Fruit fly (Drosophila melanogaster) whole organism, embryonic: ENCODE measurements around the gene CG15262.

ENCODE experiments used
- Bteb2 ChIP-seq: fragments of 200-800 bp; sonication (Bioruptor generic); optimal IDR thresholded peaks from 2 replicates; lab custom pipeline; 2016; ENCODE audit warnings: missing biosample characterization, missing genetic modification characterization
- CG10209 ChIP-seq: fragments of 200-800 bp; sonication (Bioruptor generic); optimal IDR thresholded peaks from 3 replicates; lab custom pipeline; 2017; ENCODE audit warnings: missing biosample characterization, mild to moderate bottlenecking, missing genetic modification characterization, missing genetic modification reagents
- CG11247 ChIP-seq: fragments of 200-800 bp; sonication (Bioruptor generic); IDR thresholded peaks from 2 replicates; pipeline ENCODE4 v1.3.6; 2022; ENCODE audit warnings: missing biosample characterization, missing genetic modification characterization
- CG11398 ChIP-seq: fragments of 200-800 bp; sonication (Bioruptor generic); optimal IDR thresholded peaks from 2 replicates; lab custom pipeline; 2016; ENCODE audit warnings: missing biosample characterization, missing genetic modification characterization
- CG13775 ChIP-seq: fragments of 200-800 bp; sonication (Bioruptor generic); optimal IDR thresholded peaks from 3 replicates; lab custom pipeline; 2017; ENCODE audit warnings: missing biosample characterization, mild to moderate bottlenecking, missing genetic modification characterization
- CG14441 ChIP-seq: fragments of 200-800 bp; sonication (Bioruptor generic); IDR thresholded peaks from 2 replicates; pipeline ENCODE4 v1.3.6; 2022; ENCODE audit warnings: missing biosample characterization, missing genetic modification characterization
- CG14710 ChIP-seq: fragments of 200-800 bp; sonication (Bioruptor generic); optimal IDR thresholded peaks from 3 replicates; lab custom pipeline; 2019; ENCODE audit warnings: missing biosample characterization, mild to moderate bottlenecking, missing genetic modification characterization, moderate library complexity
- CG15479 ChIP-seq: fragments of 200-800 bp; sonication (Bioruptor generic); optimal IDR thresholded peaks from 3 replicates; lab custom pipeline; 2019; ENCODE audit warnings: missing biosample characterization, mild to moderate bottlenecking, missing genetic modification characterization, moderate library complexity
- CG15696 ChIP-seq: fragments of 200-800 bp; sonication (Bioruptor generic); optimal IDR thresholded peaks from 2 replicates; lab custom pipeline; 2019; ENCODE audit warnings: missing biosample characterization, mild to moderate bottlenecking, missing genetic modification characterization, moderate library complexity
- CG16863 ChIP-seq: fragments of 200-800 bp; sonication (Bioruptor generic); optimal IDR thresholded peaks from 3 replicates; lab custom pipeline; 2016; ENCODE audit warnings: missing biosample characterization, missing genetic modification characterization
- CG17912 ChIP-seq: fragments of 200-800 bp; sonication (Bioruptor generic); optimal IDR thresholded peaks from 2 replicates; lab custom pipeline; 2018; ENCODE audit warnings: missing biosample characterization, mild to moderate bottlenecking, missing genetic modification characterization
- CG18262 ChIP-seq: fragments of 200-800 bp; optimal IDR thresholded peaks from 3 replicates; lab custom pipeline; 2019; ENCODE audit warnings: missing biosample characterization, mild to moderate bottlenecking, missing genetic modification characterization, moderate library complexity
- CG31441 ChIP-seq: fragments of 200-800 bp; sonication (Bioruptor generic); IDR thresholded peaks from 2 replicates; pipeline ENCODE4 v1.3.6; 2022; ENCODE audit warnings: missing biosample characterization, missing genetic modification characterization
- CG32767 ChIP-seq: fragments of 200-800 bp; sonication (Bioruptor generic); IDR thresholded peaks from 2 replicates; pipeline ENCODE4 v1.3.6; 2022; ENCODE audit warnings: missing biosample characterization, missing genetic modification characterization
- CG4328 ChIP-seq: fragments of 200-800 bp; sonication (Bioruptor generic); optimal IDR thresholded peaks from 3 replicates; lab custom pipeline; 2017; ENCODE audit warnings: missing biosample characterization, missing genetic modification reagents, missing genetic modification characterization
- CG6272 ChIP-seq: fragments of 200-800 bp; sonication (Bioruptor generic); IDR thresholded peaks from 2 replicates; pipeline ENCODE4 v1.3.6; 2022; ENCODE audit warnings: missing biosample characterization, missing genetic modification characterization
- CG6689 ChIP-seq: fragments of 200-800 bp; sonication (Bioruptor generic); IDR thresholded peaks from 2 replicates; pipeline ENCODE4 v1.3.6; 2022; ENCODE audit warnings: missing biosample characterization, missing genetic modification characterization
- CG8290 ChIP-seq, 3 experiments: fragments of 200-800 bp; sonication (Bioruptor generic); optimal IDR thresholded peaks; 2 replicates each; lab custom pipeline; 2016 to 2019; ENCODE audit warnings: missing biosample characterization in 3 of 3, missing genetic modification characterization in 3 of 3, mild to moderate bottlenecking in 2 of 3, moderate library complexity in 1 of 3
- D ChIP-seq, 2 experiments: fragments of 200-800 bp in 1 of 2; fragments of >200 bp in 1 of 2; sonication (Bioruptor generic) in 1 of 2; optimal IDR thresholded peaks; 2 replicates in 1 of 2; 3 replicates in 1 of 2; lab custom pipeline; 2017; ENCODE audit warnings: mild to moderate bottlenecking in 1 of 2, missing biosample characterization in 1 of 2, missing genetic modification characterization in 1 of 2, missing genetic modification reagents in 1 of 2
- Dref ChIP-seq: fragments of 200-800 bp; sonication (Bioruptor generic); IDR thresholded peaks from 2 replicates; pipeline ENCODE4 v1.3.6; 2022; ENCODE audit warnings: missing biosample characterization, missing genetic modification characterization
- Hr3 ChIP-seq: fragments of 200-800 bp; sonication (Bioruptor generic); optimal IDR thresholded peaks from 3 replicates; lab custom pipeline; 2016; ENCODE audit warnings: missing biosample characterization, missing genetic modification characterization
- Nf-YB ChIP-seq: fragments of 200-800 bp; sonication (Bioruptor generic); optimal IDR thresholded peaks from 3 replicates; lab custom pipeline; 2019; ENCODE audit warnings: missing biosample characterization, mild to moderate bottlenecking, missing genetic modification characterization, moderate library complexity
- Sox102F ChIP-seq: fragments of 200-800 bp; sonication (Bioruptor generic); optimal IDR thresholded peaks from 2 replicates; lab custom pipeline; 2018; ENCODE audit warnings: missing biosample characterization, mild to moderate bottlenecking, missing genetic modification characterization, moderate library complexity
- Stat92E ChIP-seq, 3 experiments: fragments of >200 bp in 2 of 3; fragments of 200-800 bp in 1 of 3; sonication (Bioruptor generic) in 1 of 3; optimal IDR thresholded peaks; 2 replicates each; lab custom pipeline; 2017 to 2019; ENCODE audit warnings: missing biosample characterization in 3 of 3, missing genetic modification characterization in 3 of 3, mild to moderate bottlenecking in 1 of 3, moderate library complexity in 1 of 3
- Xrp1 ChIP-seq: fragments of 200-800 bp; sonication (Bioruptor generic); IDR thresholded peaks from 2 replicates; pipeline ENCODE4 v1.3.6; 2022; ENCODE audit warnings: missing biosample characterization, missing genetic modification characterization
- ac ChIP-seq: fragments of 200-800 bp; sonication (Bioruptor generic); optimal IDR thresholded peaks from 3 replicates; lab custom pipeline; 2017; ENCODE audit warnings: missing biosample characterization, mild to moderate bottlenecking, missing genetic modification characterization
- al ChIP-seq: fragments of 200-800 bp; sonication (Bioruptor generic); IDR thresholded peaks from 2 replicates; pipeline ENCODE4 v1.3.6; 2022; ENCODE audit warnings: missing biosample characterization, missing genetic modification characterization
- bowl ChIP-seq: fragments of 200-800 bp; sonication (Bioruptor generic); IDR thresholded peaks from 2 replicates; pipeline ENCODE4 v1.3.6; 2022; ENCODE audit warnings: missing biosample characterization, missing genetic modification characterization
- bsh ChIP-seq, 2 experiments: fragments of 200-800 bp; sonication (Bioruptor generic); optimal IDR thresholded peaks; 2 replicates each; lab custom pipeline; 2017 to 2018; ENCODE audit warnings: mild to moderate bottlenecking in 2 of 2, missing biosample characterization in 2 of 2, missing genetic modification characterization in 2 of 2, moderate library complexity in 1 of 2
- cad ChIP-seq: fragments of >200 bp; optimal IDR thresholded peaks from 2 replicates; lab custom pipeline; 2017; ENCODE audit warnings: missing biosample characterization, missing genetic modification characterization
- cg ChIP-seq: fragments of 200-800 bp; sonication (Bioruptor generic); optimal IDR thresholded peaks from 3 replicates; lab custom pipeline; 2019; ENCODE audit warnings: missing biosample characterization, mild to moderate bottlenecking, missing genetic modification characterization, moderate library complexity
- da ChIP-seq: fragments of 200-800 bp; sonication (Bioruptor generic); optimal IDR thresholded peaks from 2 replicates; lab custom pipeline; 2016; ENCODE audit warnings: missing biosample characterization, missing genetic modification characterization
- grau ChIP-seq: fragments of 200-800 bp; optimal IDR thresholded peaks from 3 replicates; lab custom pipeline; 2019; ENCODE audit warnings: missing biosample characterization, mild to moderate bottlenecking, missing genetic modification characterization, moderate library complexity
- gsb-n ChIP-seq: fragments of 200-800 bp; sonication (Bioruptor generic); optimal IDR thresholded peaks from 3 replicates; lab custom pipeline; 2018; ENCODE audit warnings: missing biosample characterization, mild to moderate bottlenecking, missing genetic modification characterization
- kni ChIP-seq: fragments of 200-800 bp; sonication (Bioruptor generic); optimal IDR thresholded peaks from 3 replicates; lab custom pipeline; 2017; ENCODE audit warnings: mild to moderate bottlenecking, missing biosample characterization, missing genetic modification reagents, missing genetic modification characterization
- oc ChIP-seq: fragments of 200-800 bp; sonication (Bioruptor generic); optimal IDR thresholded peaks from 2 replicates; lab custom pipeline; 2018; ENCODE audit warnings: missing biosample characterization, mild to moderate bottlenecking, missing genetic modification characterization, moderate library complexity
- sens ChIP-seq: fragments of 200-800 bp; sonication (Bioruptor generic); peaks from one replicate; lab custom pipeline; 2016; ENCODE audit warnings: missing biosample characterization, missing genetic modification characterization
- sens-2 ChIP-seq: fragments of 200-800 bp; sonication (Bioruptor generic); IDR thresholded peaks from 2 replicates; pipeline ENCODE4 v1.3.6; 2022; ENCODE audit warnings: missing biosample characterization, missing genetic modification characterization
- sug ChIP-seq: fragments of 200-800 bp; optimal IDR thresholded peaks from 2 replicates; lab custom pipeline; 2019; ENCODE audit warnings: missing biosample characterization, mild to moderate bottlenecking, missing genetic modification characterization, moderate library complexity
- tgo ChIP-seq: fragments of 200-800 bp; sonication (Bioruptor generic); IDR thresholded peaks from 3 replicates; pipeline ENCODE4 v1.3.6; 2022; ENCODE audit warnings: missing biosample characterization, missing genetic modification characterization
- tll ChIP-seq, 2 experiments: fragments of 200-800 bp in 1 of 2; fragments of >200 bp in 1 of 2; sonication (Bioruptor generic) in 1 of 2; optimal IDR thresholded peaks; 2 replicates each; lab custom pipeline; 2017 to 2019; ENCODE audit warnings: missing biosample characterization in 2 of 2, missing genetic modification characterization in 2 of 2, mild to moderate bottlenecking in 1 of 2, moderate library complexity in 1 of 2
- twi ChIP-seq: fragments of 200-800 bp; optimal IDR thresholded peaks from 2 replicates; lab custom pipeline; 2019; ENCODE audit warnings: missing biosample characterization, mild to moderate bottlenecking, missing genetic modification characterization, moderate library complexity
- usp ChIP-seq: fragments of >200 bp; optimal IDR thresholded peaks from 2 replicates; lab custom pipeline; 2017; ENCODE audit warnings: missing biosample characterization, missing genetic modification characterization
- zen ChIP-seq: fragments of 200-800 bp; sonication (Bioruptor generic); optimal IDR thresholded peaks from 3 replicates; lab custom pipeline; 2018; ENCODE audit warnings: missing biosample characterization, mild to moderate bottlenecking, missing genetic modification characterization, moderate library complexity

Gene CG15262

DNA sequence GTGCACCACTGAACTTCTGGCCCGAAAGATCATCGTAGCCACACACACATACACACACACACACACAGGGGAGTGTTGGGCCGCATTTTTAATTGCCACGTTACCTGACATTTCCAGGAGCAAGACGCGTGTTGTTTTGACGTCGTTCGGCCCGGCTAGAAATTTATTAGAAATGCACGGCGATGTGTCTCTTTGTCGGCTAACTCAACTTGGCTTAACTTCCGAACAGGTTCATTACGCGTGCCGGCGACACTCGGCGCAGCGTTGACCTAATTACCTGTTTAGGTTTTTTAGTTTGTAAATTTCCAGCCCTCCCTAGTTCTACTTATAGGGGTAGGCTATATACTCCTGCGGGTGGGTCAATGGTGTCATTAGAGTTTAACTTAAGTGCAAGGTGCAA is 22.3 kb downstream of the CG15262 start:
- TF ChIP-seq CG6689 (GFP tag; lab: Robert Waterston, UW) (no peak), tll (GFP tag; optimal IDR thresholded peaks at IDR 0.05; lab: Kevin White, UChicago) (peak in 1 of 2 experiments; percentile 97), CG32767 (no peak), da (no peak), CG11247 (GFP tag; lab: Robert Waterston, UW) (no peak), D (optimal IDR thresholded peaks at IDR 0.05; lab: Kevin White, UChicago) (peak; percentile 7), D (GFP tag; optimal IDR thresholded peaks at IDR 0.05; lab: Kevin White, UChicago) (no peak), sens (GFP tag; lab: Kevin White, UChicago) (no peak), cad (GFP tag; lab: Kevin White, UChicago) (peak; percentile 7), bowl (GFP tag; lab: Robert Waterston, UW) (no peak), grau (tag; lab: Kevin White, UChicago) (no peak), CG6272 (GFP tag; lab: Robert Waterston, UW) (no peak), CG17912 (no peak), al (GFP tag; lab: Robert Waterston, UW) (no peak), CG14441 (GFP tag; lab: Robert Waterston, UW) (no peak), sug (no peak), kni (GFP tag; lab: Kevin White, UChicago) (peak; percentile 62), cg (GFP tag; lab: Kevin White, UChicago) (peak; percentile 9), Bteb2 (GFP tag; lab: Kevin White, UChicago) (no peak), CG16863 (no peak), zen (tag; lab: Kevin White, UChicago) (peak; percentile 94), usp (GFP tag; lab: Kevin White, UChicago) (no peak), sens-2 (GFP tag; lab: Robert Waterston, UW) (no peak), Dref (no peak), CG11398 (GFP tag; lab: Kevin White, UChicago) (no peak), CG13775 (no peak), CG15479 (GFP tag; lab: Kevin White, UChicago) (peak; percentile 25), Hr3 (GFP tag; lab: Kevin White, UChicago) (no peak), oc (no peak)

DNA sequence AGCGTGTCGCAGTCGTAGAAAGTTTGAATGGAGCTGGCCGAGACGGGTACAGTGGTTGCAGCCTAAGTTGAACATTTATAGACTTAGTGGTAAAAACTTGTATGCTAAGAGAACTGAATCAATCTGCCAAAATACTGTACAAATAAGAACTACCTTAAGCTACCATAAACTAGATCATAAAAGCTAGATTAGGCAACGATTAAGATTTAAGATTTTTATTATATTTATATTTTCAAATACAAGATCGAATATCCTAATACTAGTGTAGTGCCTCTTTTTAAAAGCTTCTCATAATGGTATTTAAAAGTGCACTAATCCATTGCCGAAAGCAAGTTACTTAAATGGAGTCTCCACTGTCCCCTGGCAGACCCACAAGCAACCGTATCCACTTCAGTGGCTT is 23.8 kb downstream of the CG15262 start:
- TF ChIP-seq grau (tag; lab: Kevin White, UChicago) (peak; percentile 37), sens (GFP tag; lab: Kevin White, UChicago) (peak; percentile 2), kni (GFP tag; lab: Kevin White, UChicago) (no peak), Sox102F (GFP tag; lab: Kevin White, UChicago) (no peak)

DNA sequence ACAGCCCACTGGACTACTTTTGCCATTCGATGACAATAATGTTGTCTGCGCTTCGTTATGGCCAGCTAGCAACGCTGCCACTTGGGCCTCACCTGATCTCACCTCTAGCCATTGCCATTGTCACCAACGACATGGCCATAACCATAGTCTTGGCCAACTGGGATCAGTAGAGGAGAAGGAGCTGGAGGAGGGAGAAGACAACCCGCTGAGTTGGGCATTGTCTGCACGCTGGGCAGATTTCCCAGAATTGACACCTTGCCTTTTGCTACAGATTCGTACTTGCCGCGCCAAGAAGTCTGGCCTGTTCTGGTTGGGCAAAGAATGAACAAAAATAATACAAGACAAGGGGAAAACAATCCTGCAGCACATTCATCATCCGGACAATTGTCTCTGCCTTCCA is 25.6 kb downstream of the CG15262 start:
- peak; percentile 84 for TF ChIP-seq zen (tag; lab: Kevin White, UChicago)
- TF ChIP-seq Stat92E (GFP tag; optimal IDR thresholded peaks at IDR 0.05; lab: Kevin White, UChicago): peak in 1 of 3 experiments; percentile 4
- TF ChIP-seq Hr3 (GFP tag; lab: Kevin White, UChicago): no peak
- peak; percentile 95 for TF ChIP-seq D (optimal IDR thresholded peaks at IDR 0.05; lab: Kevin White, UChicago)
- TF ChIP-seq D (GFP tag; optimal IDR thresholded peaks at IDR 0.05; lab: Kevin White, UChicago): no peak

DNA sequence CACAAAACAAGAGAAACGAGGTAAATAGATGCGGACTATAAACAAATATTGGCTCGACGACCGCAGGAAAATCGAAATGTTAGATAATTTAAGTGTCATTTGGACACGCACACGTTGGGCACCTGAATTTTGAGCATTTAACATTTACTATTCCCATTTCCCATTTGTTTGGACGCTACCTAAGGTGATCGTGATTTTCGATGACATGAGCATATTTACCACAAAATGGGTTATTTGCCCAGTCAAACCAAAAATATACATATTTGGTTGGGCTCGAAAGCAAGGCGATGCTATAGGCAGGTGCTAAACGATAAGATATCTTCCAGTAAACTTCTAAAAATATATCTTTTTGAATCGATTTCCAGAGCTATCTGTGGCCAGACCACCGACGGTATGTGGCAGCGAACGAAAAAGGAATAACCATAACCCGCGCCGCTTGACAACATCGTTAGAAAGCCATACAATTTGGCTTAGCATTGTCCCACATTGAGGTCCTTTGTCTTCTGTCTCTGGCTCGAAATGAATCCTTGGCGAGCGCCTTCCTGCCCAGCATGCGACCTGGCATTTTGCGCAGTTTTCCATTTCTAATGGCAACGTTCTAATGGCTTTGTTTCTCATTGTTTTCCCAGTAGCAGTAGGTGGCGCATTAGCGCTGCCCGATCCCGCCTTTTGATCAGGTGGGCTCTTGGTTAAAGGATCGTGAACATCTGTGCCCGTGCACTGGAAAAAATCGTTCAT is 26.7 kb downstream of the CG15262 start:
- TF ChIP-seq CG8290 (GFP tag; optimal IDR thresholded peaks at IDR 0.05; lab: Kevin White, UChicago) (no peak), CG8290 (tag; optimal IDR thresholded peaks at IDR 0.05; lab: Kevin White, UChicago) (peak in 1 of 2 experiments; percentile 52), bsh (GFP tag; optimal IDR thresholded peaks at IDR 0.05; lab: Kevin White, UChicago) (no peak), CG10209 (GFP tag; lab: Kevin White, UChicago) (peak; percentile 27), gsb-n (tag; lab: Kevin White, UChicago) (peak; percentile 36), ac (GFP tag; lab: Kevin White, UChicago) (peak; percentile 91), CG4328 (GFP tag; lab: Kevin White, UChicago) (no peak), cad (GFP tag; lab: Kevin White, UChicago) (peak; percentile 31), tgo (GFP tag; lab: Robert Waterston, UW) (no peak), twi (peak; percentile 15), CG31441 (no peak), Xrp1 (GFP tag; lab: Robert Waterston, UW) (peak; percentile 51), CG14710 (tag; lab: Kevin White, UChicago) (peak; percentile 45), CG18262 (peak; percentile 28), Nf-YB (GFP tag; lab: Kevin White, UChicago) (peak; percentile 41), CG15696 (tag; lab: Kevin White, UChicago) (peak; percentile 93)
